Fruit fly (Drosophila melanogaster) whole organism, wandering third instar larva: ENCODE results near the gene Naa20B.

ENCODE experiments used
- Myc ChIP-seq: fragments of >200 bp; optimal IDR thresholded peaks from 2 replicates; lab custom pipeline; 2017
- Vsx2 ChIP-seq: fragments of 200-300, 225-300 bp; sonication (Bioruptor generic); optimal IDR thresholded peaks from 2 replicates; lab custom pipeline; 2018; ENCODE audit warnings: missing biosample characterization, missing genetic modification characterization; ENCODE audit not compliant: partially characterized antibody
- dl ChIP-seq, 2 experiments: fragments of 175-275, 200-275 bp in 1 of 2; fragments of 200-275 bp in 1 of 2; sonication (Bioruptor generic); optimal IDR thresholded peaks; lab custom pipeline; 2018; ENCODE audit warnings: mild to moderate bottlenecking in 2 of 2, missing biosample characterization in 2 of 2, missing genetic modification characterization in 2 of 2, moderate library complexity in 2 of 2; ENCODE audit not compliant: partially characterized antibody in 2 of 2, insufficient read depth in 1 of 2
- dsf ChIP-seq: sonication (Bioruptor generic); optimal IDR thresholded peaks from 2 replicates; lab custom pipeline; 2016; ENCODE audit warnings: missing biosample characterization, missing genetic modification characterization, borderline replicate concordance
- ey ChIP-seq: fragments of 200-800 bp; sonication (Bioruptor generic); optimal IDR thresholded peaks from 2 replicates; lab custom pipeline; 2016; ENCODE audit warnings: missing biosample characterization, missing genetic modification characterization
- foxo ChIP-seq, 2 experiments: fragments of 200-800 bp; sonication (Bioruptor generic); optimal IDR thresholded peaks; 2 replicates in 1 of 2; 3 replicates in 1 of 2; lab custom pipeline; 2016 to 2017; ENCODE audit warnings: missing biosample characterization in 2 of 2, missing genetic modification characterization in 2 of 2
- h ChIP-seq: fragments of 200-800 bp; sonication (Bioruptor generic); optimal IDR thresholded peaks from 3 replicates; lab custom pipeline; 2016; ENCODE audit warnings: missing biosample characterization, mild to moderate bottlenecking, missing genetic modification characterization
- lola ChIP-seq: fragments of >200 bp; optimal IDR thresholded peaks from 2 replicates; lab custom pipeline; 2017; ENCODE audit warnings: missing biosample characterization, missing genetic modification characterization
- psq ChIP-seq: fragments of 200-800 bp; sonication (Bioruptor generic); optimal IDR thresholded peaks from 3 replicates; lab custom pipeline; 2017; ENCODE audit warnings: missing biosample characterization, mild to moderate bottlenecking, missing genetic modification characterization, moderate library complexity
- sv ChIP-seq: fragments of 200-800 bp; sonication (Bioruptor generic); optimal IDR thresholded peaks from 3 replicates; lab custom pipeline; 2016; ENCODE audit warnings: missing biosample characterization, missing genetic modification characterization
- usp ChIP-seq: fragments of >200 bp; optimal IDR thresholded peaks from 2 replicates; lab custom pipeline; 2017; ENCODE audit warnings: missing biosample characterization, missing genetic modification characterization

DNA sequence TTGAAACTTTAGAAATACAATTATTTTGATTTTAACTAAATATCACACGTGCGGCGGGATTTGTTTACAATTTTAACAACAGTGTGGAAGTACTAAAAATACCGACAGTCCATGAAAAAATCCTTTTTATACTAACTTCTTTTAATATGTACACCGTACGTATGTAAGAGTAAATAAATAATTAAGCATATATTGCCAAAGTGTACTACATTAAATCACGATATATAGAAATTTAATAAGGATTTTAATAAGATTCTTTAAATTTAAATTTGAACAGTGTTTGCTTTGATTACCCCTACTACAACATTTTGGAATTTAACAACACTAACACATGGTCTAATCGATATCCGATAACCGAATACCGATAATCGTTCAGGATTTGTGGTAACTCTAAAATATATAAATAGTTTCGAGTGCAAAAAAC lies 35.0 kb upstream of the Naa20B start, which contains the start of the genes Ski6 and CG16812:
- TF ChIP-seq ey: peak; percentile 46
- peak; percentile 31 for TF ChIP-seq sv (GFP tag; lab: Kevin White, UChicago)
- no peak for TF ChIP-seq psq (GFP tag; lab: Kevin White, UChicago)
- TF ChIP-seq h (GFP tag; lab: Kevin White, UChicago): peak; percentile 73
- no peak for TF ChIP-seq lola (GFP tag; lab: Kevin White, UChicago)
- no peak for TF ChIP-seq Vsx2
- no peak for TF ChIP-seq dsf (GFP tag; lab: Kevin White, UChicago)
- no peak for TF ChIP-seq Myc (lab: Kevin White, UChicago)
- no peak for TF ChIP-seq usp
- no peak for TF ChIP-seq dl (GFP tag; optimal IDR thresholded peaks at IDR 0.05; lab: Kevin White, UChicago; ENCODE audit: insufficient read depth in 1 of 2, partially characterized antibody in 2 of 2)
- no peak for TF ChIP-seq foxo (GFP tag; optimal IDR thresholded peaks at IDR 0.05; lab: Kevin White, UChicago)
